Worm (Caenorhabditis elegans): ENCODE measurements around the gene twk-36.

The twk-36 gene

DNA sequence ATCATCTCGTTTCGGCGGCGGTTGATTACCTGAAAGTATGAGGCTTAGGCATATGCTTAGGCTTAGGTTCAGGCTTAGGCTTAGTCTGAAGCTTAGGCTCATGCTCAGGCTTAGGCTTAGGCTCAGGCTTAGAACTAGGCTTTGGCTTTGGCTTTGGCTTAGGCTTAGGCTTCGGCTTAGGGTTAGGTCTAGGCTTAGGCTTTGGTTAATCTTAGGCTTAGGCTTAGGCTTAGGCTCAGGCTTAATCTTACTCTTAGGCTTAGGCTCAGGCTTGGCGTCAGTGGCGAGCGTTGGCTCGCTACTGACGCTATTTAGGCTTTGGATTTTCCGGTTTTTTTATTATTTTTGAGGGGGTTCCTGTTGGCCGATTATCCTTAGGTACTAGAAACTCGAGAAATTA is 3.1 kb downstream of the twk-36 start:
- TF ChIP-seq nhr-120 (GFP tag; IDR thresholded peaks at IDR 0.05) (no peak), K12H6.12 (tag; optimal IDR thresholded peaks at IDR 0.05) (no peak), ztf-28 (GFP tag; IDR thresholded peaks at IDR 0.05) (no peak), tbx-9 (tag; optimal IDR thresholded peaks at IDR 0.05; ENCODE audit: borderline replicate concordance) (no peak), mcd-1 (GFP tag; IDR thresholded peaks at IDR 0.05) (no peak), nhr-179 (tag; optimal IDR thresholded peaks at IDR 0.05) (no peak), akir-1 (GFP tag; optimal IDR thresholded peaks at IDR 0.05) (no peak), lin-26 (GFP tag; IDR thresholded peaks at IDR 0.05) (no peak), lsl-1 (GFP tag; optimal IDR thresholded peaks at IDR 0.05) (no peak), him-1 (tag; optimal IDR thresholded peaks at IDR 0.05) (no peak), K11D2.4 (GFP tag; IDR thresholded peaks at IDR 0.05) (no peak), nhr-80 (tag; optimal IDR thresholded peaks at IDR 0.05) (no peak)

DNA sequence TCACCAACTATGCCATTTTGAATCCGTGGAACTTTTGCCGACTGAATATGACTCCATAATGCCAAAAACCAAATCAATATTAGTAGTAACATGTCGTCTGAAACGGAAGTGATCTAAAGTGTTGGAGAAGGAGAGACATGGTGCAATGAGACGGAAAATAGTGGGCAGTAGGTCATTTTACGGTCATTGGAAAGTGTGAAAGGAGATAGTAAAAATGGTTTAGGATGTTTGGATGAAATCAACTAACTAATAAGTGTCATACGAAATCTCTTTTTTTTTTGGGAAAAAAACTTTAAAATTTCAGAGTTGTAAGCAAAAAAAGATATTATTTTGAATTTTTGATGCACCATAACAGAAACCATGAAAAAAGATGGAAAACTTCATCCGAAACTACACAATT is 7.1 kb downstream of the twk-36 start, which contains the start of gene cutl-4:
Gene cutl-4 (minus strand): TSS at position 101 of the 400 bp plus-strand sequence.
- TF ChIP-seq lin-40 (tag; optimal IDR thresholded peaks at IDR 0.05): no peak
- TF ChIP-seq Y53F4B.3 (GFP tag; IDR thresholded peaks at IDR 0.05): no peak
- no peak for TF ChIP-seq F39B2.1 (GFP tag; IDR thresholded peaks at IDR 0.05)
- no peak for TF ChIP-seq Y67H2A.10 (GFP tag; conservative IDR thresholded peaks at IDR 0.05)

DNA sequence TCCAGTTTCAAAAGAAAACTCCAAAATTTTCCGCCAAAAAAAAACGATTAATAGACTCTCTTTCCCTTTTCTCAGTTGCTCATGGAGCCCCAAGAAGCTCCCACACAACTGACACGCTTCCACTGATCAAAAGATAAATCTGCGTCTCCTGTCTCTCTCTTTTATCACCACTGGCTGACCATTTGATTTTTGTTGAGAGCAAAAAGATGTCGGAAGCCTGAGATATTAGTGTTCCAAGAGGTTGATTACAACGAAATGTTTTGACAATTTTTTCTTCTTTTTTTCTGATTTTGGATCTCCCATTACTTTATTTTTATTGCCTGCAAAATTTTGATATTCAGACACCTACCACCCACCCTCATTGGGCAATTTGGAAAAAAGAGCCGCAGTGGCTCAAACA is 14.3 kb downstream of the twk-36 start, which contains the start of gene twk-42:
Gene twk-42 (minus strand): TSS at position 101 of the 400 bp plus-strand sequence.
- TF ChIP-seq zfh-2 (GFP tag; conservative IDR thresholded peaks at IDR 0.05): no peak
- no peak for TF ChIP-seq pha-4 (tag; optimal IDR thresholded peaks at IDR 0.05)
- TF ChIP-seq hsf-1 (GFP tag; IDR thresholded peaks at IDR 0.05): no peak
- TF ChIP-seq egl-44 (GFP tag; IDR thresholded peaks at IDR 0.05): no peak
- no peak for TF ChIP-seq F55B11.4 (tag; optimal IDR thresholded peaks at IDR 0.05; ENCODE audit: borderline replicate concordance, insufficient read depth)
- TF ChIP-seq lin-26 (GFP tag; IDR thresholded peaks at IDR 0.05): no peak
- no peak for TF ChIP-seq ama-1 (optimal IDR thresholded peaks at IDR 0.05)
- no peak for TF ChIP-seq ama-1 (GFP tag; optimal IDR thresholded peaks at IDR 0.05)
- TF ChIP-seq F10E7.11 (tag; optimal IDR thresholded peaks at IDR 0.05): no peak
- no peak for TF ChIP-seq C06A6.2 (GFP tag; conservative IDR thresholded peaks at IDR 0.05)
- TF ChIP-seq F52B5.7 (tag; optimal IDR thresholded peaks at IDR 0.05): no peak
- no peak for TF ChIP-seq sptf-2 (GFP tag; optimal IDR thresholded peaks at IDR 0.05)
- TF ChIP-seq ekl-4 (GFP tag; IDR thresholded peaks at IDR 0.05): no peak

DNA sequence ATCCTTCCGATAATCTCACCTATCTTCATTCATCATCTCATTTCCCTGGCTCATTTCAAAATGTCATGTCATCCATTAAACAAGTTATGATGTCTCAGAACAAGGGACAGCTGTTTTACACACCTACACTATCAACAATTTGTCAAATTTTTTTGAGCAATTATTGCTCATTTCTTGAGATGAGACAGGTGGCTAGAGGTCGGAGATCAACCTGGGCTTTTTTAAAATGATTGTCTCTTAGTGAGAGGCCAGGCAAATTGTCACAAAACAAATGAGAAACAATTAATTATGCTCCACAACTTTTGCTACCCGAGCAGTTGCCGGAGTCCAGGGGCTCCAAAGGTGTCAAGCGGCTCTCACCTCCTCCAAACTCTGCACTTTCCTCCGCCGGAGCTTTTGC is 18.1 kb downstream of the twk-36 start:
- TF ChIP-seq F49E8.2 (tag; optimal IDR thresholded peaks at IDR 0.05; ENCODE audit: insufficient read depth) (no peak), Y53F4B.3 (GFP tag; IDR thresholded peaks at IDR 0.05) (no peak), Y56A3A.18 (GFP tag; IDR thresholded peaks at IDR 0.05) (no peak), tlf-1 (GFP tag; optimal IDR thresholded peaks at IDR 0.05) (no peak), lin-35 (GFP tag; optimal IDR thresholded peaks at IDR 0.05) (no peak), F39B2.1 (GFP tag; IDR thresholded peaks at IDR 0.05) (no peak), somi-1 (GFP tag; optimal IDR thresholded peaks at IDR 0.05) (no peak), snpc-4 (GFP tag; optimal IDR thresholded peaks at IDR 0.05) (no peak), snpc-4 (tag; optimal IDR thresholded peaks at IDR 0.05) (no peak), F23B12.7 (tag; optimal IDR thresholded peaks at IDR 0.05; ENCODE audit: insufficient read depth) (no peak), tbx-9 (tag; optimal IDR thresholded peaks at IDR 0.05; ENCODE audit: borderline replicate concordance) (no peak), ama-1 (optimal IDR thresholded peaks at IDR 0.05) (no peak), ama-1 (GFP tag; optimal IDR thresholded peaks at IDR 0.05) (no peak), F10E7.11 (tag; optimal IDR thresholded peaks at IDR 0.05) (no peak), xnd-1 (tag; optimal IDR thresholded peaks at IDR 0.05) (no peak), ceh-79 (tag; optimal IDR thresholded peaks at IDR 0.05) (no peak), ztf-25 (GFP tag; IDR thresholded peaks at IDR 0.05) (no peak)

Data from whole organism, young adult.